Worm (Caenorhabditis elegans) whole organism, L4 larva: ENCODE data around the gene garr-1.

Experiments used
- F10B5.3 ChIP-seq: sonication (generic microtip); optimal IDR thresholded peaks from 2 replicates; lab custom pipeline; 2016; ENCODE audit warnings: mild to moderate bottlenecking, missing genetic modification characterization, missing compliant biosample characterization
- F49E8.2 ChIP-seq: sonication (generic microtip); optimal IDR thresholded peaks from 2 replicates; lab custom pipeline; 2016; ENCODE audit warnings: missing compliant biosample characterization, mild to moderate bottlenecking, missing genetic modification characterization, borderline replicate concordance
- T20F7.1 ChIP-seq: fragments of 200-800 bp; sonication (Bioruptor generic); optimal IDR thresholded peaks from 2 replicates; lab custom pipeline; 2018; ENCODE audit warnings: mild to moderate bottlenecking, missing genetic modification characterization, missing compliant biosample characterization
- Y48G9A.11 ChIP-seq: fragments of 200-800 bp; sonication (Bioruptor generic); IDR thresholded peaks from 2 replicates; pipeline ENCODE4 v1.3.6; 2022; ENCODE audit warnings: missing genetic modification reagents, missing genetic modification characterization, missing compliant biosample characterization
- Y5F2A.4 ChIP-seq: fragments of 200-800 bp; sonication (Bioruptor generic); optimal IDR thresholded peaks from 2 replicates; lab custom pipeline; 2018; ENCODE audit warnings: mild to moderate bottlenecking, missing genetic modification characterization, missing compliant biosample characterization
- Y75B8A.6 ChIP-seq: fragments of 200-800 bp; sonication (Bioruptor generic); IDR thresholded peaks from 2 replicates; pipeline ENCODE4 v1.3.6; 2022; ENCODE audit warnings: missing genetic modification reagents, missing genetic modification characterization, missing compliant biosample characterization
- aha-1 ChIP-seq: fragments of 150-350 bp; peaks from one replicate; lab custom pipeline; 2014; ENCODE audit warnings: missing biosample characterization, missing genetic modification characterization
- ama-1 ChIP-seq: fragments of 150-350 bp; optimal IDR thresholded peaks from 2 replicates; lab custom pipeline; 2014; ENCODE audit warnings: inconsistent platforms, mixed read lengths
- arid-1 ChIP-seq: fragments of 200-800 bp; sonication (Bioruptor generic); conservative IDR thresholded peaks from 2 replicates; pipeline ENCODE4 v1.3.6; 2022; ENCODE audit warnings: missing genetic modification reagents, missing genetic modification characterization, missing compliant biosample characterization
- ceh-28 ChIP-seq: fragments of 150-350 bp; optimal IDR thresholded peaks from 2 replicates; lab custom pipeline; 2014; ENCODE audit warnings: missing biosample characterization, missing genetic modification reagents, missing genetic modification characterization
- ceh-62 ChIP-seq: sonication (generic microtip); optimal IDR thresholded peaks from 2 replicates; lab custom pipeline; 2017; ENCODE audit warnings: missing biosample characterization, missing genetic modification characterization
- cey-2 ChIP-seq: sonication (generic microtip); optimal IDR thresholded peaks from 3 replicates; lab custom pipeline; 2017; ENCODE audit warnings: missing genetic modification characterization, mild to moderate bottlenecking, missing compliant biosample characterization, antibody characterized with exemption, borderline replicate concordance; ENCODE audit not compliant: insufficient read depth
- ctbp-1 ChIP-seq: fragments of 200-800 bp; sonication (Bioruptor generic); IDR thresholded peaks from 2 replicates; pipeline ENCODE4 v1.3.6; 2022; ENCODE audit warnings: missing genetic modification reagents, missing genetic modification characterization, missing compliant biosample characterization
- daf-8 ChIP-seq: fragments of 200-800 bp; sonication (Bioruptor generic); IDR thresholded peaks from 2 replicates; pipeline ENCODE4 v1.3.6; 2022; ENCODE audit warnings: missing genetic modification characterization, missing compliant biosample characterization
- dpl-1 ChIP-seq: fragments of 150-350 bp; optimal IDR thresholded peaks from 2 replicates; lab custom pipeline; 2014; ENCODE audit warnings: missing biosample characterization, missing genetic modification reagents, missing genetic modification characterization
- duxl-1 ChIP-seq: sonication (generic microtip); optimal IDR thresholded peaks from 2 replicates; lab custom pipeline; 2016; ENCODE audit warnings: mild to moderate bottlenecking, missing genetic modification characterization, moderate library complexity, missing compliant biosample characterization; ENCODE audit not compliant: poor library complexity
- dve-1 ChIP-seq: sonication (generic microtip); optimal IDR thresholded peaks from 2 replicates; lab custom pipeline; 2017; ENCODE audit warnings: antibody characterized with exemption, mild to moderate bottlenecking, missing genetic modification characterization, missing compliant biosample characterization; ENCODE audit not compliant: insufficient read depth
- egl-43 ChIP-seq: fragments of 200-800 bp; sonication (Bioruptor generic); IDR thresholded peaks from 2 replicates; pipeline ENCODE4 v1.3.6; 2022; ENCODE audit warnings: missing genetic modification reagents, missing genetic modification characterization, missing compliant biosample characterization
- fkh-10 ChIP-seq: fragments of 150-350 bp; optimal IDR thresholded peaks from 2 replicates; lab custom pipeline; 2014; ENCODE audit warnings: missing biosample characterization, missing genetic modification reagents, missing genetic modification characterization
- hif-1 ChIP-seq, 2 experiments: sonication (generic microtip); optimal IDR thresholded peaks; 2 replicates each; lab custom pipeline; 2016 to 2017; ENCODE audit warnings: missing compliant biosample characterization in 2 of 2, missing genetic modification characterization in 2 of 2, missing genetic modification reagents in 2 of 2, missing genotype in 2 of 2, mild to moderate bottlenecking in 1 of 2
- jun-1 ChIP-seq: fragments of 150-350 bp; optimal IDR thresholded peaks from 2 replicates; lab custom pipeline; 2014; ENCODE audit warnings: missing biosample characterization, missing genetic modification reagents, missing genetic modification characterization
- lin-1 ChIP-seq: fragments of 200-800 bp; sonication (Bioruptor generic); IDR thresholded peaks from 2 replicates; pipeline ENCODE4 v1.3.6; 2022; ENCODE audit warnings: missing genetic modification reagents, missing genetic modification characterization, missing compliant biosample characterization
- lin-15B ChIP-seq: fragments of 150-350 bp; sonication (generic microtip); optimal IDR thresholded peaks from 3 replicates; lab custom pipeline; 2014; ENCODE audit warnings: missing biosample characterization, missing genetic modification characterization
- lsy-2 ChIP-seq, 2 experiments: fragments of 150-350 bp in 1 of 2; sonication (generic microtip) in 1 of 2; optimal IDR thresholded peaks; 2 replicates each; lab custom pipeline; 2014 to 2017; ENCODE audit warnings: missing biosample characterization in 2 of 2, missing genetic modification characterization in 2 of 2
- madf-9 ChIP-seq: fragments of 200-800 bp; sonication (Bioruptor generic); conservative IDR thresholded peaks from 2 replicates; pipeline ENCODE4 v1.3.6; 2022; ENCODE audit warnings: missing genetic modification reagents, missing genetic modification characterization, missing compliant biosample characterization
- mdl-1 ChIP-seq, 2 experiments: fragments of 150-350 bp in 1 of 2; sonication (generic microtip) in 1 of 2; optimal IDR thresholded peaks; 2 replicates each; lab custom pipeline; 2014 to 2017; ENCODE audit warnings: missing biosample characterization in 2 of 2, missing genetic modification characterization in 2 of 2
- mdt-29 ChIP-seq: fragments of 200-800 bp; sonication (Bioruptor generic); IDR thresholded peaks from 2 replicates; pipeline ENCODE4 v1.3.6; 2022; ENCODE audit warnings: missing genetic modification reagents, missing genetic modification characterization, missing compliant biosample characterization
- mes-2 ChIP-seq: sonication (generic microtip); optimal IDR thresholded peaks from 2 replicates; lab custom pipeline; 2016; ENCODE audit warnings: missing genotype, mild to moderate bottlenecking, missing genetic modification characterization, missing compliant biosample characterization; ENCODE audit not compliant: poor library complexity, severe bottlenecking
- nhr-102 ChIP-seq: sonication (generic microtip); optimal IDR thresholded peaks from 2 replicates; lab custom pipeline; 2016; ENCODE audit warnings: mild to moderate bottlenecking, missing genetic modification characterization, moderate library complexity, missing compliant biosample characterization
- nhr-11 ChIP-seq: fragments of 150-350 bp; optimal IDR thresholded peaks from 2 replicates; lab custom pipeline; 2014; ENCODE audit warnings: missing biosample characterization, missing genetic modification characterization
- nhr-6 ChIP-seq: fragments of 150-350 bp; optimal IDR thresholded peaks from 2 replicates; lab custom pipeline; 2014; ENCODE audit warnings: missing biosample characterization, missing genetic modification characterization
- nhr-77 ChIP-seq: fragments of 150-350 bp; optimal IDR thresholded peaks from 2 replicates; lab custom pipeline; 2014; ENCODE audit warnings: missing biosample characterization, missing genetic modification characterization
- php-3 ChIP-seq: fragments of 200-800 bp; sonication (Bioruptor generic); IDR thresholded peaks from 2 replicates; pipeline ENCODE4 v1.3.6; 2022; ENCODE audit warnings: missing genetic modification reagents, missing genetic modification characterization, missing compliant biosample characterization
- saeg-2 ChIP-seq: fragments of 200-800 bp; sonication (Bioruptor generic); IDR thresholded peaks from 2 replicates; pipeline ENCODE4 v1.3.6; 2022; ENCODE audit warnings: missing genetic modification reagents, missing genetic modification characterization, missing compliant biosample characterization
- set-16 ChIP-seq: fragments of 200-800 bp; sonication (Bioruptor generic); IDR thresholded peaks from 2 replicates; pipeline ENCODE4 v1.3.6; 2022; ENCODE audit warnings: missing genetic modification reagents, missing genetic modification characterization, missing compliant biosample characterization
- skn-1 ChIP-seq: fragments of 150-350 bp; optimal IDR thresholded peaks from 2 replicates; lab custom pipeline; 2014; ENCODE audit warnings: missing biosample characterization, missing genetic modification characterization
- snpc-1.2 ChIP-seq: fragments of 200-800 bp; sonication (Bioruptor generic); IDR thresholded peaks from 2 replicates; pipeline ENCODE4 v1.3.6; 2022; ENCODE audit warnings: missing genetic modification reagents, missing genetic modification characterization, missing compliant biosample characterization
- snpc-4 ChIP-seq: fragments of 150-350 bp; optimal IDR thresholded peaks from 2 replicates; lab custom pipeline; 2014; ENCODE audit warnings: missing biosample characterization, missing genetic modification characterization
- spr-3 ChIP-seq: fragments of 200-800 bp; sonication (Bioruptor generic); optimal IDR thresholded peaks from 2 replicates; lab custom pipeline; 2018; ENCODE audit warnings: mild to moderate bottlenecking, missing genetic modification characterization, missing compliant biosample characterization
- tra-1 ChIP-seq: fragments of 200-800 bp; sonication (Bioruptor generic); IDR thresholded peaks from 2 replicates; pipeline ENCODE4 v1.3.6; 2022; ENCODE audit warnings: missing genetic modification reagents, missing genetic modification characterization, missing compliant biosample characterization
- unc-39 ChIP-seq: sonication (generic microtip); optimal IDR thresholded peaks from 2 replicates; lab custom pipeline; 2017; ENCODE audit warnings: missing biosample characterization, missing genetic modification characterization
- unc-62 ChIP-seq, 3 experiments: fragments of 150-350 bp in 1 of 3; sonication (generic microtip); optimal IDR thresholded peaks in 2 of 3; peaks in 1 of 3; 1 replicate in 1 of 3; 2 replicates in 2 of 3; lab custom pipeline; 2014 to 2017; ENCODE audit warnings: missing biosample characterization in 3 of 3, missing genetic modification characterization in 3 of 3, missing genetic modification reagents in 3 of 3, missing genotype in 1 of 3

Gene garr-1

DNA sequence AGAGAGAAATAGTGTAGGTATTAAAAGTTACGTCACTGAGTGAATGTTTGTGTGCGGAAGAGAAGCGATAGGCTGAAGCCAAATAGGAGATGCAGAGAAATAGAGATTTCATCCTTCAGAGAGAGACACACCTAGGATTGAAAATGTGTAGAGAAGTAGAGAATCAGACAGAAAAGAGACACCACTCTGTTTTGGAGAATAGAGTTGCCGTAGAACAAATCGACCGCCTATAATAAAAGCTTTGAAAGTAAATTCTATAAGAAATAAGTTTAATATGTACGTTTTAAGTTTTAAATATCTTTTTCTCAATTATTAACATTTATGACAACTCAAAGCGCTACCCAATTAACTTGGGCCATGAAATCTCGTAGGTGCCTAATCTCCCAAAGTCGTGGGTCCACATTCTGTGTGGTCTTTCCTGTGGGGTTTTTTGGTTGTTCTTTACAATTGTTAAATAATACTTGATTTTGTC, 15.5 kb upstream of the garr-1 start, which contains the start of gene T07A9.12 (continued):
- TF ChIP-seq unc-62 (GFP tag; optimal IDR thresholded peaks at IDR 0.05 in 1 of 2; lab: Kevin White, UChicago), result peak in 1 of 2 experiments; percentile 9
- TF ChIP-seq unc-62 (tag; optimal IDR thresholded peaks at IDR 0.05; lab: Kevin White, UChicago), result no peak
- TF ChIP-seq daf-8 (GFP tag; lab: Robert Waterston, UW), result no peak
- TF ChIP-seq cey-2 (tag; lab: Kevin White, UChicago), result no peak
- TF ChIP-seq lin-1 (GFP tag; lab: Robert Waterston, UW), result 0 out of 2 replicates have a peak, but pooled peaks have one; percentile 11
- TF ChIP-seq saeg-2 (GFP tag; lab: Robert Waterston, UW), result no peak
- TF ChIP-seq hif-1 (tag; optimal IDR thresholded peaks at IDR 0.05; lab: Kevin White, UChicago), result peak in 1 of 2 experiments; percentile 78
- TF ChIP-seq dpl-1, result peak; percentile 68
- peak; percentile 97 for TF ChIP-seq dve-1 (tag; lab: Kevin White, UChicago)
- TF ChIP-seq php-3 (GFP tag; lab: Robert Waterston, UW), result no peak
- TF ChIP-seq unc-39 (tag; lab: Kevin White, UChicago), result no peak

DNA sequence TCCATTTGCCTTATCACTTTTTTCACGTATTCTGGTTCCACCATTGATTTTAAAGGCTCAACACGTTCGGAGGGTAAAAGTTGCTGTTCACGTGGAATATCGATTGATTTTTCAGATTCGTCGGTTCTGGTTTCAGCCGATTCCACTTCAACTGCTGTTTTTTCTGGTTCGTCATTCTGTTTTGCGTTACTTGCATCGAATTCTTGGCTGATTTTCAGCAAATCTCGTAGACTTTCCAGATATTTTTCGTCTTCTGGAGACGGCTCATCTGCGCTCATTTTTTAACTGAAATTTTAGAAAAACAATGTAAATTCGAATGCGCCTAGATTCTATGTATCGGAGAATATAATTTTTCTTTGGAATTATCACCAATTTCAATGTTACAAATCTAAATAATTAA, 6.3 kb upstream of the garr-1 start, which contains the start of gene eri-1:
TSS of gene eri-1 (minus strand) at position 285 of the 400 bp plus-strand sequence.
- no peak for TF ChIP-seq F49E8.2 (tag; lab: Kevin White, UChicago)
- peak; percentile 0 for TF ChIP-seq mes-2 (tag; lab: Kevin White, UChicago)
- TF ChIP-seq ctbp-1 (GFP tag; lab: Robert Waterston, UW), result no peak
- peak; percentile 24; the same call in 1 of the 2 replicates for TF ChIP-seq snpc-1.2
- TF ChIP-seq lin-15B, result no peak
- TF ChIP-seq mdt-29 (GFP tag; lab: Robert Waterston, UW), result 0 out of 2 replicates have a peak, but pooled peaks have one; percentile 12
- TF ChIP-seq nhr-77 (tag; lab: Kevin White, UChicago), result no peak
- no peak for TF ChIP-seq F10B5.3 (tag; lab: Kevin White, UChicago)
- TF ChIP-seq aha-1, result peak; percentile 13
- TF ChIP-seq arid-1 (GFP tag; lab: Robert Waterston, UW), result no peak
- no peak for TF ChIP-seq Y48G9A.11 (GFP tag; lab: Robert Waterston, UW)
- TF ChIP-seq nhr-6 (tag; lab: Kevin White, UChicago), result no peak
- no peak for TF ChIP-seq daf-8 (GFP tag; lab: Robert Waterston, UW)
- TF ChIP-seq ama-1 (lab: Kevin White, UChicago), result peak; percentile 6
- TF ChIP-seq, all 104 proteins: peak for 5

DNA sequence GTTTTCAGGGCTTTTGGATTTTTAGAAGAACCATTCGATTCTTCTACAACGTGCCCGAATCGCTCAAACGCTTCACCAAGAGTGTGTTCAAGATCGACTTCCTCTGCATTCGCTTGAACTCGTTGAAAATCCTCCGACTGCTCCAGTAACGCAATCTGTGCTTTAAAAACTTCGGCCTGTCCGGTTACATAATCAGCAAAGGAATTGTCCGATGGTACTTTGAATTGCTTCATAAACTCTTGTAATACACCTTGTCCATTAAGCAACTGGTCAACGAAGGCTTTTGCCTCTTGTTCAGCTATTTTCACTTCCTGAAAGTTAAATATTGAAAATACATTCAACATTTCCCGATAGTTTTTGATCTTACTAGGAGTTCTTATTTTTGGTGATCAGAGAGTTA, 5.3 kb upstream of the garr-1 start:
- TF ChIP-seq lsy-2 (tag; optimal IDR thresholded peaks at IDR 0.05; lab: Kevin White, UChicago) (no peak), mdl-1 (tag; optimal IDR thresholded peaks at IDR 0.05; lab: Kevin White, UChicago) (no peak), Y5F2A.4 (no peak), nhr-11 (tag; lab: Kevin White, UChicago) (no peak), egl-43 (GFP tag; lab: Robert Waterston, UW) (0 out of 2 replicates have a peak, but pooled peaks have one; percentile 38)

DNA sequence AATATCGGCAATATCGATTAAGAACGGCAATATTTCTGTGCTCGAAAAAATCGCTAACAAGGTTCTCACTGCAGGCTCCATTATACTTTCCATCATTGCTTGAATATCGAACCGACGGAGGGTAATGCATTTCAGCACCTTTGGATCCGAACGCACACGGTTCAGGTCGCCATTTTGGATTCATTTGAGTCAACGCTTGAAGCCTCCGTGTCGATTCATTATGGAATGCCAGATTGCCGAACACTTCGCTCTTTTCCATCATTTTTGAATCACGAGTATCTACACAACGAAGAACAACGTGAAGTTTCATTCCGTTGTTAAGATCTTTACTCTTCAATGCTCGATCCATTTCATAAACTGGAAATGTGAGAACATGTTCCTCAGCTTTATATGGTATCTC, 3.9 kb upstream of the garr-1 start:
- TF ChIP-seq unc-62 (GFP tag; optimal IDR thresholded peaks at IDR 0.05 in 1 of 2; lab: Kevin White, UChicago) (peak in 1 of 2 experiments; percentile 19), unc-62 (tag; optimal IDR thresholded peaks at IDR 0.05; lab: Kevin White, UChicago) (no peak), aha-1 (peak; percentile 93), T20F7.1 (no peak)

ce11 chrIV:425052-425451, 916 bp upstream of the garr-1 start, which contains the start of gene daf-18:
Gene daf-18 (minus strand): TSS chrIV:425177.
- TF ChIP-seq jun-1, result no peak
- TF ChIP-seq skn-1 (tag; lab: Kevin White, UChicago), result no peak
- no peak for TF ChIP-seq fkh-10 (GFP tag; lab: Kevin White, UChicago)
- no peak for TF ChIP-seq ceh-62 (tag; lab: Kevin White, UChicago)
- no peak for TF ChIP-seq madf-9 (GFP tag; lab: Robert Waterston, UW)
- no peak for TF ChIP-seq spr-3 (GFP tag; lab: Kevin White, UChicago)
- no peak for TF ChIP-seq lsy-2 (tag; optimal IDR thresholded peaks at IDR 0.05; lab: Kevin White, UChicago)
- TF ChIP-seq Y75B8A.6 (GFP tag; lab: Robert Waterston, UW), result no peak
- TF ChIP-seq set-16 (GFP tag; lab: Robert Waterston, UW), result no peak
- TF ChIP-seq F10B5.3 (tag; lab: Kevin White, UChicago), result no peak
- no peak for TF ChIP-seq ceh-28 (tag; lab: Kevin White, UChicago)
- TF ChIP-seq nhr-102 (tag; lab: Kevin White, UChicago), result no peak
- no peak for TF ChIP-seq snpc-4 (tag; lab: Kevin White, UChicago)
- no peak for TF ChIP-seq duxl-1
- no peak for TF ChIP-seq unc-39 (tag; lab: Kevin White, UChicago)
- TF ChIP-seq nhr-77 (tag; lab: Kevin White, UChicago), result no peak
- no peak for TF ChIP-seq tra-1 (GFP tag; lab: Robert Waterston, UW)
